Fruit fly (Drosophila melanogaster) whole organism, embryonic: Measurements from ENCODE around the gene fau.

Experiments
- Atf-2 ChIP-seq: fragments of 200-800 bp; sonication (Bioruptor generic); optimal IDR thresholded peaks from 2 replicates; lab custom pipeline; 2016; ENCODE audit warnings: missing biosample characterization, missing genetic modification characterization
- Blimp-1 ChIP-seq: fragments of 200-800 bp; sonication (Bioruptor generic); optimal IDR thresholded peaks from 3 replicates; lab custom pipeline; 2018; ENCODE audit warnings: missing biosample characterization, missing genetic modification characterization, mild to moderate bottlenecking, moderate library complexity, missing genetic modification reagents
- CG10147 ChIP-seq: fragments of 200-800 bp; sonication (Bioruptor generic); optimal IDR thresholded peaks from 2 replicates; lab custom pipeline; 2019; ENCODE audit warnings: missing biosample characterization, mild to moderate bottlenecking, missing genetic modification characterization, moderate library complexity
- CG11504 ChIP-seq: fragments of 200-800 bp; sonication (Bioruptor generic); optimal IDR thresholded peaks from 3 replicates; lab custom pipeline; 2019; ENCODE audit warnings: missing biosample characterization, mild to moderate bottlenecking, missing genetic modification characterization, moderate library complexity
- CG14050 ChIP-seq: fragments of 200-800 bp; sonication (Bioruptor generic); IDR thresholded peaks from 3 replicates; pipeline ENCODE4 v1.3.6; 2022; ENCODE audit warnings: missing biosample characterization, missing genetic modification characterization
- CG15514 ChIP-seq: fragments of 200-800 bp; sonication (Bioruptor generic); optimal IDR thresholded peaks from 3 replicates; lab custom pipeline; 2017; ENCODE audit warnings: missing biosample characterization, missing genetic modification characterization, mild to moderate bottlenecking, moderate library complexity, missing genetic modification reagents
- CG1602 ChIP-seq: fragments of 200-800 bp; sonication (Bioruptor generic); optimal IDR thresholded peaks from 3 replicates; lab custom pipeline; 2016; ENCODE audit warnings: missing biosample characterization, missing genetic modification characterization
- CG17568 ChIP-seq: fragments of 200-800 bp; sonication (Bioruptor generic); optimal IDR thresholded peaks from 2 replicates; lab custom pipeline; 2018; ENCODE audit warnings: missing biosample characterization, mild to moderate bottlenecking, missing genetic modification characterization, moderate library complexity
- CG1832 ChIP-seq: fragments of 200-800 bp; sonication (Bioruptor generic); optimal IDR thresholded peaks from 2 replicates; lab custom pipeline; 2017; ENCODE audit warnings: missing biosample characterization, mild to moderate bottlenecking, missing genetic modification characterization, inconsistent platforms
- CG18476 ChIP-seq: fragments of 200-800 bp; sonication (Bioruptor generic); optimal IDR thresholded peaks from 2 replicates; lab custom pipeline; 2016; ENCODE audit warnings: missing biosample characterization, mild to moderate bottlenecking, missing genetic modification characterization
- CG33213 ChIP-seq: fragments of 200-800 bp; sonication (Bioruptor generic); optimal IDR thresholded peaks from 3 replicates; lab custom pipeline; 2016; ENCODE audit warnings: missing biosample characterization, missing genetic modification characterization
- CG3838 ChIP-seq: fragments of 200-800 bp; sonication (Bioruptor generic); optimal IDR thresholded peaks from 3 replicates; lab custom pipeline; 2016; ENCODE audit warnings: missing biosample characterization, missing genetic modification characterization
- CG6272 ChIP-seq: fragments of 200-800 bp; sonication (Bioruptor generic); IDR thresholded peaks from 2 replicates; pipeline ENCODE4 v1.3.6; 2022; ENCODE audit warnings: missing biosample characterization, missing genetic modification characterization
- CG6854 ChIP-seq: fragments of 200-800 bp; sonication (Bioruptor generic); optimal IDR thresholded peaks from 3 replicates; lab custom pipeline; 2017; ENCODE audit warnings: missing biosample characterization, mild to moderate bottlenecking, missing genetic modification characterization
- CG7987 ChIP-seq: fragments of 200-800 bp; sonication (Bioruptor generic); optimal IDR thresholded peaks from 2 replicates; lab custom pipeline; 2018; ENCODE audit warnings: missing biosample characterization, mild to moderate bottlenecking, missing genetic modification characterization, moderate library complexity
- CG8089 ChIP-seq: fragments of 200-800 bp; sonication (Bioruptor generic); optimal IDR thresholded peaks from 3 replicates; lab custom pipeline; 2016; ENCODE audit warnings: missing biosample characterization, missing genetic modification characterization
- CTCF ChIP-seq: fragments of 200-800 bp; sonication (Bioruptor generic); optimal IDR thresholded peaks from 2 replicates; lab custom pipeline; 2017; ENCODE audit warnings: missing biosample characterization, mild to moderate bottlenecking, missing genetic modification characterization, moderate library complexity
- CkIIα-i1 ChIP-seq: fragments of 200-800 bp; sonication (Bioruptor generic); IDR thresholded peaks from 2 replicates; pipeline ENCODE4 v1.3.6; 2022; ENCODE audit warnings: missing biosample characterization, missing genetic modification characterization
- Dfd ChIP-seq, 2 experiments: fragments of >200 bp; optimal IDR thresholded peaks; 2 replicates each; lab custom pipeline; 2017; ENCODE audit warnings: missing biosample characterization in 2 of 2, missing genetic modification characterization in 2 of 2
- E2f1 ChIP-seq: fragments of 200-800 bp; sonication (Bioruptor generic); IDR thresholded peaks from 2 replicates; pipeline ENCODE4 v1.3.6; 2022; ENCODE audit warnings: missing biosample characterization, missing genetic modification characterization
- Fer3 ChIP-seq: fragments of 200-800 bp; sonication (Bioruptor generic); optimal IDR thresholded peaks from 2 replicates; lab custom pipeline; 2018; ENCODE audit warnings: missing biosample characterization, mild to moderate bottlenecking, missing genetic modification characterization, moderate library complexity
- H2.0 ChIP-seq: fragments of 200-800 bp; sonication (Bioruptor generic); IDR thresholded peaks from 2 replicates; pipeline ENCODE4 v1.3.6; 2022; ENCODE audit warnings: missing biosample characterization, missing genetic modification characterization
- HmgD ChIP-seq: fragments of 200-800 bp; sonication (Bioruptor generic); optimal IDR thresholded peaks from 3 replicates; lab custom pipeline; 2016; ENCODE audit warnings: missing biosample characterization, missing genetic modification characterization
- Hmx ChIP-seq: fragments of 200-800 bp; sonication (Bioruptor generic); optimal IDR thresholded peaks from 2 replicates; lab custom pipeline; 2016; ENCODE audit warnings: missing biosample characterization, missing genetic modification characterization
- Hr51 ChIP-seq, 2 experiments: fragments of 200-800 bp; sonication (Bioruptor generic); optimal IDR thresholded peaks; 2 replicates in 1 of 2; 3 replicates in 1 of 2; lab custom pipeline; 2016 to 2018; ENCODE audit warnings: missing biosample characterization in 2 of 2, missing genetic modification characterization in 2 of 2, mild to moderate bottlenecking in 1 of 2, moderate library complexity in 1 of 2
- Hr78 ChIP-seq, 2 experiments: fragments of 200-800 bp in 1 of 2; fragments of >200 bp in 1 of 2; sonication (Bioruptor generic) in 1 of 2; optimal IDR thresholded peaks; 2 replicates each; lab custom pipeline; 2017 to 2019; ENCODE audit warnings: missing biosample characterization in 2 of 2, missing genetic modification characterization in 2 of 2, mild to moderate bottlenecking in 1 of 2, moderate library complexity in 1 of 2
- Hsf ChIP-seq: fragments of 200-800 bp; sonication (Bioruptor generic); optimal IDR thresholded peaks from 3 replicates; lab custom pipeline; 2016; ENCODE audit warnings: missing biosample characterization, missing genetic modification characterization
- Kr ChIP-seq: fragments of 200-800 bp; sonication (Bioruptor generic); optimal IDR thresholded peaks from 2 replicates; lab custom pipeline; 2017; ENCODE audit warnings: missing biosample characterization, mild to moderate bottlenecking, missing genetic modification characterization
- Lpt ChIP-seq: fragments of >200 bp; optimal IDR thresholded peaks from 2 replicates; lab custom pipeline; 2018; ENCODE audit warnings: missing biosample characterization, missing genetic modification characterization
- Optix ChIP-seq: fragments of 200-800 bp; sonication (Bioruptor generic); IDR thresholded peaks from 3 replicates; pipeline ENCODE4 v1.3.6; 2022; ENCODE audit warnings: missing biosample characterization, missing genetic modification characterization
- Ptx1 ChIP-seq: fragments of 200-800 bp; sonication (Bioruptor generic); IDR thresholded peaks from 2 replicates; pipeline ENCODE4 v1.3.6; 2022; ENCODE audit warnings: missing biosample characterization, missing genetic modification characterization
- Rfx ChIP-seq: fragments of 200-800 bp; sonication (Bioruptor generic); IDR thresholded peaks from 2 replicates; pipeline ENCODE4 v1.3.6; 2022; ENCODE audit warnings: missing biosample characterization, missing genetic modification characterization
- Six4 ChIP-seq: fragments of 200-800 bp; sonication (Bioruptor generic); optimal IDR thresholded peaks from 2 replicates; lab custom pipeline; 2016; ENCODE audit warnings: missing biosample characterization, missing genetic modification characterization
- br ChIP-seq: fragments of >200 bp; optimal IDR thresholded peaks from 2 replicates; lab custom pipeline; 2017
- cad ChIP-seq: fragments of >200 bp; optimal IDR thresholded peaks from 2 replicates; lab custom pipeline; 2017; ENCODE audit warnings: missing biosample characterization, missing genetic modification characterization
- crol ChIP-seq: fragments of 200-800 bp; sonication (Bioruptor generic); IDR thresholded peaks from 2 replicates; pipeline ENCODE4 v1.3.6; 2022; ENCODE audit warnings: missing biosample characterization, missing genetic modification characterization
- da ChIP-seq: fragments of 200-800 bp; sonication (Bioruptor generic); optimal IDR thresholded peaks from 2 replicates; lab custom pipeline; 2016; ENCODE audit warnings: missing biosample characterization, missing genetic modification characterization
- danr ChIP-seq: fragments of 200-800 bp; sonication (Bioruptor generic); IDR thresholded peaks from 2 replicates; pipeline ENCODE4 v1.3.6; 2022; ENCODE audit warnings: missing biosample characterization, missing genetic modification characterization
- dmrt11E ChIP-seq: fragments of 200-800 bp; sonication (Bioruptor generic); optimal IDR thresholded peaks from 3 replicates; lab custom pipeline; 2018; ENCODE audit warnings: missing biosample characterization, mild to moderate bottlenecking, missing genetic modification characterization, moderate library complexity
- ind ChIP-seq: fragments of 200-800 bp; sonication (Bioruptor generic); optimal IDR thresholded peaks from 3 replicates; lab custom pipeline; 2016; ENCODE audit warnings: missing biosample characterization, missing genetic modification characterization
- ken ChIP-seq: fragments of 200-800 bp; sonication (Bioruptor generic); IDR thresholded peaks from 3 replicates; pipeline ENCODE4 v1.3.6; 2022; ENCODE audit warnings: missing biosample characterization, missing genetic modification characterization
- peb ChIP-seq: fragments of 200-800 bp; sonication (Bioruptor generic); IDR thresholded peaks from 2 replicates; pipeline ENCODE4 v1.3.6; 2022; ENCODE audit warnings: missing biosample characterization, missing genetic modification characterization
- pfk ChIP-seq: fragments of 200-800 bp; sonication (Bioruptor generic); optimal IDR thresholded peaks from 2 replicates; lab custom pipeline; 2018; ENCODE audit warnings: missing biosample characterization, mild to moderate bottlenecking, missing genetic modification characterization, moderate library complexity
- pnt ChIP-seq: fragments of 200-800 bp; sonication (Bioruptor generic); optimal IDR thresholded peaks from 3 replicates; lab custom pipeline; 2016; ENCODE audit warnings: missing biosample characterization, missing genetic modification characterization
- prd ChIP-seq, 3 experiments: fragments of >200 bp in 2 of 3; fragments of 200-800 bp in 1 of 3; sonication (Bioruptor generic) in 1 of 3; optimal IDR thresholded peaks in 2 of 3; IDR thresholded peaks in 1 of 3; 2 replicates in 2 of 3; 3 replicates in 1 of 3; pipeline versions ENCODE4 v1.3.6 to Lab custom; 2017 to 2022; ENCODE audit warnings: missing biosample characterization in 1 of 3, missing genetic modification characterization in 1 of 3
- run ChIP-seq: fragments of 200-800 bp; sonication (Bioruptor generic); optimal IDR thresholded peaks from 3 replicates; lab custom pipeline; 2018; ENCODE audit warnings: missing biosample characterization, mild to moderate bottlenecking, missing genetic modification characterization
- salm ChIP-seq: fragments of 200-800 bp; sonication (Bioruptor generic); optimal IDR thresholded peaks from 2 replicates; lab custom pipeline; 2018; ENCODE audit warnings: missing biosample characterization, mild to moderate bottlenecking, missing genetic modification characterization
- slp2 ChIP-seq: fragments of 200-800 bp; sonication (Bioruptor generic); optimal IDR thresholded peaks from 2 replicates; lab custom pipeline; 2016; ENCODE audit warnings: missing biosample characterization, missing genetic modification characterization
- sna ChIP-seq: fragments of 200-800 bp; sonication (Bioruptor generic); IDR thresholded peaks from 2 replicates; pipeline ENCODE4 v1.3.6; 2022; ENCODE audit warnings: missing biosample characterization, missing genetic modification characterization; ENCODE audit not compliant: partially characterized antibody
- stwl ChIP-seq: fragments of 200-800 bp; sonication (Bioruptor generic); optimal IDR thresholded peaks from 3 replicates; lab custom pipeline; 2018; ENCODE audit warnings: missing biosample characterization, mild to moderate bottlenecking, missing genetic modification characterization, moderate library complexity
- sug ChIP-seq: fragments of 200-800 bp; optimal IDR thresholded peaks from 2 replicates; lab custom pipeline; 2019; ENCODE audit warnings: missing biosample characterization, mild to moderate bottlenecking, missing genetic modification characterization, moderate library complexity
- tup ChIP-seq: fragments of 200-800 bp; sonication (Bioruptor generic); optimal IDR thresholded peaks from 2 replicates; lab custom pipeline; 2016; ENCODE audit warnings: missing biosample characterization, mild to moderate bottlenecking, missing genetic modification characterization, moderate library complexity

Gene fau

DNA sequence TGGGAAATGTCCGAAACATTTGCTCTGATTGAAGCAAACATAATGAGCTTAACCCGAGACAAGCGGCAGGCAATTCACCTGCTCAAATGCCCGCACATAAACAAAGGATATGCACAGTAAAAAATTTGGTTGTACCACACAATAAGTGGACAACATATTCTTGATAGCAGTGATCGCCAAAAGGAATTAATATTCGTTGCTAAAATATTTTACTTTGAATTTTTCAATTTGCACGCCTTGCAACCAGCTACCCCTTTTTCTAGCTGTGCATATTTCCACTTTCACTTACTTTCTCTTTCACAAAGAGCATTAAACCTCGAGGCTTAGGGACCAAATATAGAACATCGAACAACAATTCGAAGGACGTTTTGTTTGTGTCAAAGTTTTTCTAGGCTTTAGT is 29.5 kb downstream of the fau start (continued):
- TF ChIP-seq H2.0 (GFP tag; lab: Robert Waterston, UW): no peak; the same call in 1 of the 2 replicates
- TF ChIP-seq Hr51 (GFP tag; optimal IDR thresholded peaks at IDR 0.05; lab: Kevin White, UChicago): no peak
- TF ChIP-seq CG6854 (GFP tag; lab: Kevin White, UChicago): no peak
- no peak for TF ChIP-seq CG15514
- no peak for TF ChIP-seq CkIIα-i1 (GFP tag; lab: Robert Waterston, UW)
- TF ChIP-seq cad (GFP tag; lab: Kevin White, UChicago): no peak
- no peak for TF ChIP-seq Hmx
- no peak for TF ChIP-seq CG33213 (GFP tag; lab: Kevin White, UChicago)
- no peak for TF ChIP-seq CTCF (GFP tag; lab: Kevin White, UChicago)
- no peak for TF ChIP-seq crol (GFP tag; lab: Robert Waterston, UW)
- TF ChIP-seq Kr: no peak
- TF ChIP-seq dmrt11E (tag; lab: Kevin White, UChicago): no peak
- TF ChIP-seq CG11504 (tag; lab: Kevin White, UChicago): peak; percentile 35
- TF ChIP-seq CG7987: no peak
- no peak for TF ChIP-seq slp2 (GFP tag; lab: Kevin White, UChicago)
- TF ChIP-seq CG17568 (GFP tag; lab: Kevin White, UChicago): no peak
- no peak for TF ChIP-seq CG1832 (GFP tag; lab: Kevin White, UChicago)
- TF ChIP-seq Atf-2: no peak
- TF ChIP-seq da: no peak
- no peak for TF ChIP-seq Hsf (GFP tag; lab: Kevin White, UChicago)
- no peak for TF ChIP-seq Hr78 (GFP tag; optimal IDR thresholded peaks at IDR 0.05; lab: Kevin White, UChicago)
- 0 out of 2 replicates have a peak, but pooled peaks have one; percentile 30 for TF ChIP-seq E2f1 (GFP tag; lab: Robert Waterston, UW)
- no peak for TF ChIP-seq Dfd (GFP tag; optimal IDR thresholded peaks at IDR 0.05; lab: Kevin White, UChicago)
- no peak for TF ChIP-seq CG18476 (GFP tag; lab: Kevin White, UChicago)
- TF ChIP-seq ind (GFP tag; lab: Kevin White, UChicago): no peak
- peak; percentile 9; the same call in 1 of the 2 replicates for TF ChIP-seq Ptx1 (GFP tag; lab: Robert Waterston, UW)
- TF ChIP-seq salm (tag; lab: Kevin White, UChicago): no peak
- no peak for TF ChIP-seq Blimp-1 (GFP tag; lab: Kevin White, UChicago)
- no peak for TF ChIP-seq Six4 (GFP tag; lab: Kevin White, UChicago)
- no peak for TF ChIP-seq pnt (GFP tag; lab: Kevin White, UChicago)
- TF ChIP-seq Rfx (GFP tag; lab: Robert Waterston, UW): peak; percentile 60
- TF ChIP-seq br (lab: Kevin White, UChicago): no peak
- TF ChIP-seq Lpt (GFP tag; lab: Kevin White, UChicago): no peak
- no peak for TF ChIP-seq ken (GFP tag; lab: Robert Waterston, UW)
- no peak for TF ChIP-seq CG3838 (GFP tag; lab: Kevin White, UChicago)
- no peak for TF ChIP-seq CG14050 (GFP tag; lab: Robert Waterston, UW)
- TF ChIP-seq sug (tag; lab: Kevin White, UChicago): no peak
- TF ChIP-seq CG10147 (GFP tag; lab: Kevin White, UChicago): no peak
- no peak for TF ChIP-seq prd (optimal IDR thresholded peaks at IDR 0.05; lab: Kevin White, UChicago)
- TF ChIP-seq prd (GFP tag; IDR thresholded peaks at IDR 0.05; lab: Robert Waterston, UW): 0 out of 3 replicates have a peak, but pooled peaks have one; percentile 11
- TF ChIP-seq run (tag; lab: Kevin White, UChicago): no peak
- no peak for TF ChIP-seq CG8089
- TF ChIP-seq CG6272: 0 out of 2 replicates have a peak, but pooled peaks have one; percentile 16
- no peak for TF ChIP-seq sna (GFP tag; lab: Robert Waterston, UW)
- no peak for TF ChIP-seq stwl (tag; lab: Kevin White, UChicago)
- TF ChIP-seq danr (GFP tag; lab: Robert Waterston, UW): no peak
- no peak for TF ChIP-seq CG1602 (GFP tag; lab: Kevin White, UChicago)
- no peak for TF ChIP-seq tup (GFP tag; lab: Kevin White, UChicago)
- TF ChIP-seq peb (GFP tag; lab: Robert Waterston, UW): no peak
- no peak for TF ChIP-seq Optix (GFP tag; lab: Robert Waterston, UW)
- peak; percentile 36 for TF ChIP-seq Fer3
- no peak for TF ChIP-seq pfk (GFP tag; lab: Kevin White, UChicago)
- no peak for TF ChIP-seq HmgD
